Fruit fly (Drosophila melanogaster) whole organism, embryonic: ENCODE results near the gene Cdk5alpha.

ENCODE experiments used
- Bgb ChIP-seq: fragments of 200-800 bp; sonication (Bioruptor generic); IDR thresholded peaks from 2 replicates; pipeline ENCODE4 v1.3.6; 2022; ENCODE audit warnings: missing biosample characterization, missing genetic modification characterization; ENCODE audit not compliant: partially characterized antibody
- Blimp-1 ChIP-seq: fragments of 200-800 bp; sonication (Bioruptor generic); optimal IDR thresholded peaks from 3 replicates; lab custom pipeline; 2018; ENCODE audit warnings: missing biosample characterization, missing genetic modification characterization, mild to moderate bottlenecking, moderate library complexity, missing genetic modification reagents
- C15 ChIP-seq: fragments of 200-800 bp; sonication (Bioruptor generic); IDR thresholded peaks from 3 replicates; pipeline ENCODE4 v1.3.6; 2022; ENCODE audit warnings: missing biosample characterization, missing genetic modification characterization
- CG10565 ChIP-seq: fragments of 200-800 bp; sonication (Bioruptor generic); optimal IDR thresholded peaks from 3 replicates; lab custom pipeline; 2016; ENCODE audit warnings: missing biosample characterization, mild to moderate bottlenecking, missing genetic modification characterization
- CG12659 ChIP-seq: fragments of 200-800 bp; sonication (Bioruptor generic); optimal IDR thresholded peaks from 3 replicates; lab custom pipeline; 2017; ENCODE audit warnings: mild to moderate bottlenecking, missing biosample characterization, missing genetic modification reagents, missing genetic modification characterization
- CG13894 ChIP-seq: fragments of 200-800 bp; sonication (Bioruptor generic); optimal IDR thresholded peaks from 3 replicates; lab custom pipeline; 2018; ENCODE audit warnings: missing biosample characterization, mild to moderate bottlenecking, missing genetic modification characterization, moderate library complexity
- CG1603 ChIP-seq: fragments of 200-800 bp; sonication (Bioruptor generic); optimal IDR thresholded peaks from 2 replicates; lab custom pipeline; 2019; ENCODE audit warnings: missing biosample characterization, mild to moderate bottlenecking, missing genetic modification characterization, moderate library complexity
- CG18011 ChIP-seq: fragments of 200-800 bp; sonication (Bioruptor generic); optimal IDR thresholded peaks from 2 replicates; lab custom pipeline; 2017; ENCODE audit warnings: missing biosample characterization, missing genetic modification characterization, mild to moderate bottlenecking, moderate library complexity, missing genotype
- CG1832 ChIP-seq: fragments of 200-800 bp; sonication (Bioruptor generic); optimal IDR thresholded peaks from 2 replicates; lab custom pipeline; 2017; ENCODE audit warnings: missing biosample characterization, mild to moderate bottlenecking, missing genetic modification characterization, inconsistent platforms
- CG18599 ChIP-seq: fragments of 200-800 bp; sonication (Bioruptor generic); optimal IDR thresholded peaks from 3 replicates; lab custom pipeline; 2017; ENCODE audit warnings: missing biosample characterization, missing genetic modification characterization, mild to moderate bottlenecking, moderate library complexity, missing genetic modification reagents
- CG18764 ChIP-seq: fragments of 200-800 bp; sonication (Bioruptor generic); optimal IDR thresholded peaks from 3 replicates; lab custom pipeline; 2016; ENCODE audit warnings: missing biosample characterization, missing genetic modification characterization
- CG31441 ChIP-seq: fragments of 200-800 bp; sonication (Bioruptor generic); IDR thresholded peaks from 2 replicates; pipeline ENCODE4 v1.3.6; 2022; ENCODE audit warnings: missing biosample characterization, missing genetic modification characterization
- CG32772 ChIP-seq: fragments of 200-800 bp; sonication (Bioruptor generic); IDR thresholded peaks from 2 replicates; pipeline ENCODE4 v1.3.6; 2022; ENCODE audit warnings: missing biosample characterization, missing genetic modification characterization
- CG4404 ChIP-seq: fragments of 200-800 bp; sonication (Bioruptor generic); IDR thresholded peaks from 2 replicates; pipeline ENCODE4 v1.3.6; 2022; ENCODE audit warnings: missing biosample characterization, missing genetic modification characterization
- CG4707 ChIP-seq: fragments of 200-800 bp; sonication (Bioruptor generic); optimal IDR thresholded peaks from 2 replicates; lab custom pipeline; 2018; ENCODE audit warnings: missing biosample characterization, mild to moderate bottlenecking, missing genetic modification characterization, moderate library complexity
- CG5953 ChIP-seq: fragments of 200-800 bp; sonication (Bioruptor generic); IDR thresholded peaks from 2 replicates; pipeline ENCODE4 v1.3.6; 2022; ENCODE audit warnings: missing biosample characterization, missing genetic modification characterization
- Doc3 ChIP-seq: fragments of 200-800 bp; sonication (Bioruptor generic); IDR thresholded peaks from 3 replicates; pipeline ENCODE4 v1.3.6; 2022; ENCODE audit warnings: missing biosample characterization, missing genetic modification characterization; ENCODE audit not compliant: partially characterized antibody
- Dref ChIP-seq: fragments of 200-800 bp; sonication (Bioruptor generic); IDR thresholded peaks from 2 replicates; pipeline ENCODE4 v1.3.6; 2022; ENCODE audit warnings: missing biosample characterization, missing genetic modification characterization
- Elba2 ChIP-seq: fragments of 200-800 bp; sonication (Bioruptor generic); optimal IDR thresholded peaks from 3 replicates; lab custom pipeline; 2016; ENCODE audit warnings: missing biosample characterization, missing genetic modification characterization
- GATAe ChIP-seq: fragments of 200-800 bp; sonication (Bioruptor generic); conservative IDR thresholded peaks from 2 replicates; pipeline ENCODE4 v1.3.6; 2022; ENCODE audit warnings: missing biosample characterization, missing genetic modification characterization
- HLHmδ ChIP-seq: fragments of 200-800 bp; sonication (Bioruptor generic); optimal IDR thresholded peaks from 2 replicates; lab custom pipeline; 2018; ENCODE audit warnings: missing biosample characterization, mild to moderate bottlenecking, missing genetic modification characterization, moderate library complexity
- Hey ChIP-seq: fragments of 200-800 bp; sonication (Bioruptor generic); optimal IDR thresholded peaks from 3 replicates; lab custom pipeline; 2018; ENCODE audit warnings: missing biosample characterization, mild to moderate bottlenecking, missing genetic modification characterization
- Hmx ChIP-seq: fragments of 200-800 bp; sonication (Bioruptor generic); optimal IDR thresholded peaks from 2 replicates; lab custom pipeline; 2016; ENCODE audit warnings: missing biosample characterization, missing genetic modification characterization
- Neu2 ChIP-seq: fragments of 200-800 bp; sonication (Bioruptor generic); optimal IDR thresholded peaks from 3 replicates; lab custom pipeline; 2016; ENCODE audit warnings: missing biosample characterization, missing genetic modification characterization, borderline replicate concordance
- Pdp1 ChIP-seq, 2 experiments: fragments of 200-800 bp; sonication (Bioruptor generic); optimal IDR thresholded peaks; 3 replicates each; lab custom pipeline; 2016; ENCODE audit warnings: missing biosample characterization in 2 of 2, missing genetic modification characterization in 2 of 2, mild to moderate bottlenecking in 1 of 2, moderate library complexity in 1 of 2
- Side ChIP-seq: fragments of 200-800 bp; sonication (Bioruptor generic); optimal IDR thresholded peaks from 2 replicates; lab custom pipeline; 2016; ENCODE audit warnings: missing biosample characterization, missing genetic modification characterization
- Trl ChIP-seq, 3 experiments: fragments of >200 bp in 2 of 3; fragments of 200-800 bp in 1 of 3; sonication (Bioruptor generic) in 1 of 3; optimal IDR thresholded peaks; 2 replicates in 1 of 3; 3 replicates in 2 of 3; lab custom pipeline; 2016 to 2017; ENCODE audit warnings: missing biosample characterization in 1 of 3, missing genetic modification characterization in 1 of 3
- YL-1 ChIP-seq: fragments of 200-800 bp; sonication (Bioruptor generic); optimal IDR thresholded peaks from 3 replicates; lab custom pipeline; 2017; ENCODE audit warnings: missing biosample characterization, mild to moderate bottlenecking, missing genetic modification characterization
- cato ChIP-seq: fragments of 200-800 bp; sonication (Bioruptor generic); optimal IDR thresholded peaks from 2 replicates; lab custom pipeline; 2016; ENCODE audit warnings: missing biosample characterization, missing genetic modification characterization, borderline replicate concordance
- croc ChIP-seq: fragments of 200-800 bp; sonication (Bioruptor generic); conservative IDR thresholded peaks from 3 replicates; pipeline ENCODE4 v1.3.6; 2022; ENCODE audit warnings: missing biosample characterization, missing genetic modification characterization
- dm ChIP-seq: fragments of 200-800 bp; sonication (Bioruptor generic); optimal IDR thresholded peaks from 3 replicates; lab custom pipeline; 2016; ENCODE audit warnings: missing biosample characterization, missing genetic modification characterization
- esg ChIP-seq: fragments of 200-800 bp; sonication (Bioruptor generic); conservative IDR thresholded peaks from 2 replicates; pipeline ENCODE4 v1.3.6; 2022; ENCODE audit warnings: missing biosample characterization, missing genetic modification characterization
- gem ChIP-seq: fragments of 200-800 bp; sonication (Bioruptor generic); optimal IDR thresholded peaks from 2 replicates; lab custom pipeline; 2019; ENCODE audit warnings: missing biosample characterization, mild to moderate bottlenecking, missing genetic modification characterization, moderate library complexity
- gsb ChIP-seq: fragments of 200-800 bp; sonication (Bioruptor generic); IDR thresholded peaks from 2 replicates; pipeline ENCODE4 v1.3.6; 2022; ENCODE audit warnings: missing biosample characterization, missing genetic modification characterization
- jigr1 ChIP-seq: fragments of 200-800 bp; sonication (Bioruptor generic); IDR thresholded peaks from 3 replicates; pipeline ENCODE4 v1.3.6; 2022; ENCODE audit warnings: missing biosample characterization, missing genetic modification characterization
- lab ChIP-seq: fragments of 200-800 bp; sonication (Bioruptor generic); optimal IDR thresholded peaks from 3 replicates; lab custom pipeline; 2017; ENCODE audit warnings: missing biosample characterization, missing genetic modification characterization, mild to moderate bottlenecking, moderate library complexity, missing genetic modification reagents
- lmd ChIP-seq: fragments of 200-800 bp; sonication (Bioruptor generic); IDR thresholded peaks from 2 replicates; pipeline ENCODE4 v1.3.6; 2022; ENCODE audit warnings: missing biosample characterization, missing genetic modification characterization
- nom ChIP-seq: fragments of 200-800 bp; sonication (Bioruptor generic); optimal IDR thresholded peaks from 2 replicates; lab custom pipeline; 2017; ENCODE audit warnings: missing biosample characterization, missing genetic modification characterization, mild to moderate bottlenecking, moderate library complexity, missing genetic modification reagents
- org-1 ChIP-seq: fragments of 200-800 bp; sonication (Bioruptor generic); optimal IDR thresholded peaks from 2 replicates; lab custom pipeline; 2017; ENCODE audit warnings: missing biosample characterization, missing genetic modification characterization
- salm ChIP-seq: fragments of 200-800 bp; sonication (Bioruptor generic); optimal IDR thresholded peaks from 2 replicates; lab custom pipeline; 2018; ENCODE audit warnings: missing biosample characterization, mild to moderate bottlenecking, missing genetic modification characterization
- sens ChIP-seq: fragments of 200-800 bp; sonication (Bioruptor generic); peaks from one replicate; lab custom pipeline; 2016; ENCODE audit warnings: missing biosample characterization, missing genetic modification characterization
- sna ChIP-seq: fragments of 200-800 bp; sonication (Bioruptor generic); IDR thresholded peaks from 2 replicates; pipeline ENCODE4 v1.3.6; 2022; ENCODE audit warnings: missing biosample characterization, missing genetic modification characterization; ENCODE audit not compliant: partially characterized antibody
- ssp ChIP-seq: fragments of 200-800 bp; sonication (Bioruptor generic); IDR thresholded peaks from 2 replicates; pipeline ENCODE4 v1.3.6; 2022; ENCODE audit warnings: missing biosample characterization, missing genetic modification characterization
- sug ChIP-seq: fragments of 200-800 bp; optimal IDR thresholded peaks from 2 replicates; lab custom pipeline; 2019; ENCODE audit warnings: missing biosample characterization, mild to moderate bottlenecking, missing genetic modification characterization, moderate library complexity
- tap ChIP-seq: fragments of 200-800 bp; optimal IDR thresholded peaks from 3 replicates; lab custom pipeline; 2019; ENCODE audit warnings: missing biosample characterization, mild to moderate bottlenecking, missing genetic modification characterization, moderate library complexity
- tna ChIP-seq: fragments of 200-800 bp; sonication (Bioruptor generic); IDR thresholded peaks from 2 replicates; pipeline ENCODE4 v1.3.6; 2022; ENCODE audit warnings: missing biosample characterization, missing genetic modification characterization; ENCODE audit not compliant: partially characterized antibody
- tx ChIP-seq: fragments of 200-800 bp; sonication (Bioruptor generic); optimal IDR thresholded peaks from 2 replicates; lab custom pipeline; 2016; ENCODE audit warnings: missing biosample characterization, missing genetic modification characterization
- wek ChIP-seq: fragments of 200-800 bp; sonication (Bioruptor generic); optimal IDR thresholded peaks from 3 replicates; lab custom pipeline; 2018; ENCODE audit warnings: missing biosample characterization, mild to moderate bottlenecking, missing genetic modification characterization, moderate library complexity

Gene Cdk5alpha

DNA sequence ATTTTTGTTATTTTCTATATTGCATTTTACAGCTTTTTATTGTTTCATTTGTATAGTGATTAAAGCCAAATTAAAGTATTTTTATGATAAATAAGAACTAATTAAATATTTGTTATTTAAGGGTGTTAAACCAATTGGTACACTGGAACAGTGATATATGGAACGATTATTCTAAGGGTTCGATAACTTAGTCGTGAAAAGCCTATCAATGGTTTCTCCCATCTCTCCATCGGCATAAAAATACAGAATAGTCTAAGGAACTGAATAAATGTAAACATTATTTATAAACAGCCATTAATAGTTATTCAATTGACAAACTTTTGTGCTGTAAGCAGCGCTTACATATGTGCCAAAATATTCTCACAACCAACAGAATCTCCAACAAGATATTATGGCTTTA is 45.6 kb downstream of the Cdk5alpha start, which contains the start of gene Mob3 (continued):
- TF ChIP-seq gsb (GFP tag; lab: Robert Waterston, UW): no peak
- TF ChIP-seq Trl (optimal IDR thresholded peaks at IDR 0.05; lab: Kevin White, UChicago): no peak
- TF ChIP-seq Trl (GFP tag; optimal IDR thresholded peaks at IDR 0.05; lab: Kevin White, UChicago): no peak
- peak; percentile 31 for TF ChIP-seq CG12659 (GFP tag; lab: Kevin White, UChicago)
- no peak for TF ChIP-seq Blimp-1
- TF ChIP-seq salm (tag; lab: Kevin White, UChicago): no peak
- no peak for TF ChIP-seq CG1832
- no peak for TF ChIP-seq CG18599 (GFP tag; lab: Kevin White, UChicago)
- TF ChIP-seq ssp (GFP tag; lab: Robert Waterston, UW): no peak
- no peak for TF ChIP-seq CG13894 (tag; lab: Kevin White, UChicago)
- no peak for TF ChIP-seq org-1 (GFP tag; lab: Kevin White, UChicago)
- TF ChIP-seq lab (GFP tag; lab: Kevin White, UChicago): no peak
- 0 out of 2 replicates have a peak, but pooled peaks have one; percentile 24 for TF ChIP-seq sna (GFP tag; lab: Robert Waterston, UW)
- TF ChIP-seq sug (tag; lab: Kevin White, UChicago): no peak
- no peak for TF ChIP-seq jigr1 (GFP tag; lab: Robert Waterston, UW)
- no peak for TF ChIP-seq HLHmδ (GFP tag; lab: Kevin White, UChicago)
- no peak for TF ChIP-seq CG4707
- TF ChIP-seq CG1603 (tag; lab: Kevin White, UChicago): peak; percentile 82
- peak; percentile 70 for TF ChIP-seq Dref (GFP tag; lab: Robert Waterston, UW)
- TF ChIP-seq gem (tag; lab: Kevin White, UChicago): no peak
- TF ChIP-seq YL-1: peak; percentile 53
- no peak for TF ChIP-seq CG32772 (GFP tag; lab: Robert Waterston, UW)
- no peak for TF ChIP-seq C15 (GFP tag; lab: Robert Waterston, UW)
- TF ChIP-seq CG5953 (GFP tag; lab: Robert Waterston, UW): no peak

DNA sequence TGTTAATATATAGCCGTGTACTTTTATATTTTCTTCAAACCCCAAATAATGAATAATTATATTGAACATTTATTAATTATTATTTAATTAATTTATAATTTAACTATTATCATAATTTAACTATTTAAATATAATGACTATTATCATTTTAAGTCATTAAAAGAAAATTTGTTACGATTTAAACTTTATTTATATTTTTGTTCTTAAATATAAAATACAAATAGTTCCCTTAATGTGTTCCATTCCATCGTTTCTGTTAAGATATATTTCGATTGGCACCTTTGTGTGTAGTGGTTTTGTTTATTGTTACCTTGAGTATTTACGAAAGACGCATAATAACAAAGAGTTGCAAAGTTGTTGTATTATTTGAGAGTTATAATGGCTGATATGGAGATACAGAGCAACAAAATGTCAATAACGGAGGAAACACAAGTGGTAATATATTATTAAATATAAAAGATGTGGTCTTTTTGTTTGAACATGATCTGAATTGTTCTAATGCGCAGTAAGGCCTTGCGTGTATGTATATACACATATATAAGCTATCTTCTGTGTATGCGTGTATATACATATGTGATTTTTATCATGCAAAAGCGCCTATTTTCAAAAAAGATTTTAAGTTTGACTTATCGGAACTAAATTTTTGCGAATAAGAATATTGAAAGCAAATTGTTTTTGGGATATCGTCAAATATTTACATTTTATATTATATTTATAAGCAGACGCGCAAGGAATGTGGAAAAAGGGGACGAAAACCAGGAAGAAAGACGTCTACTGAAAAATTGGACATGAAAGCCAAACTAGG is 46.7 kb downstream of the Cdk5alpha start, which contains the start of gene REPTOR-BP:
Gene REPTOR-BP, plus strand, starts transcription at position 296 of the 805 bp plus-strand sequence.
- TF ChIP-seq dm (GFP tag; lab: Kevin White, UChicago) (no peak), Pdp1 (GFP tag; optimal IDR thresholded peaks at IDR 0.05; lab: Kevin White, UChicago) (peak in 1 of 2 experiments; percentile 18), CG10565 (GFP tag; lab: Kevin White, UChicago) (no peak), nom (GFP tag; lab: Kevin White, UChicago) (peak; percentile 6), CG18764 (GFP tag; lab: Kevin White, UChicago) (no peak), GATAe (GFP tag; lab: Robert Waterston, UW) (no peak), CG18011 (GFP tag; lab: Kevin White, UChicago) (no peak), lmd (GFP tag; lab: Robert Waterston, UW) (no peak), wek (peak; percentile 47), tx (GFP tag; lab: Kevin White, UChicago) (no peak), tna (GFP tag; lab: Robert Waterston, UW) (no peak), Doc3 (no peak), tap (tag; lab: Kevin White, UChicago) (no peak), Elba2 (GFP tag; lab: Kevin White, UChicago) (peak; percentile 48), Side (GFP tag; lab: Kevin White, UChicago) (no peak), Bgb (GFP tag; lab: Robert Waterston, UW) (no peak), Hey (tag; lab: Kevin White, UChicago) (no peak), croc (GFP tag; lab: Robert Waterston, UW) (no peak), Neu2 (GFP tag; lab: Kevin White, UChicago) (no peak), CG4404 (GFP tag; lab: Robert Waterston, UW) (no peak), CG31441 (GFP tag; lab: Robert Waterston, UW) (no peak), Hmx (GFP tag; lab: Kevin White, UChicago) (no peak), esg (GFP tag; lab: Robert Waterston, UW) (no peak), sens (GFP tag; lab: Kevin White, UChicago) (peak; percentile 59), cato (GFP tag; lab: Kevin White, UChicago) (no peak)
